Fruit fly (Drosophila melanogaster): Measurements from ENCODE around the gene r-l.

DNA sequence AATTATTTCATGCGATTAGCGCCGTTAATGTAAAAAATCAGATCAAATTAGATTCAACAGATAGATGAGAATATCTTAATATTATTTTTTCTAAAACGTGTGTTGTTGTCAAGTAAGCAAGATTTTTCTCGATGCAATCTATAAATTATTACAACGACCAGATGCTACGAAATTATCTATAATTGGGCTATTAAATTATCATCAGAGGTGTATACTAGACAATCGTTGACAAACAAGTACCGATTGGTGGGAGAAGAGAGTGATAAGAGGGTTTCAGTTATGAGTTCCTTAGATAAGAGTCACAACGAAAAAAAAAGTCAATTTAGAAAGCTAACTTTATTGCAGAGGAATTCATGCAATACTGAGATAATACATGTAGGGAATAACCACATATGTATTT, 5.6 kb downstream of the r-l start:
- TF ChIP-seq svp (GFP tag) (no peak), CG10631 (GFP tag; optimal IDR thresholded peaks at IDR 0.05) (no peak), Hr4 (GFP tag; optimal IDR thresholded peaks at IDR 0.05) (no peak), CG15336 (GFP tag; IDR thresholded peaks at IDR 0.05) (no peak), CG32006 (GFP tag; optimal IDR thresholded peaks at IDR 0.05) (no peak)

Measured in whole organism, prepupa.